Worm (Caenorhabditis elegans) whole organism, L1 larva: Measurements from ENCODE around the gene C39B10.7.
A peak's percentile ranks its signal among the peaks of the same experiment; 100 is the strongest.

ENCODE experiments used
- C16A3.4 ChIP-seq: fragments of 150-350 bp; optimal IDR thresholded peaks from 2 replicates; lab custom pipeline; 2014; ENCODE audit warnings: missing biosample characterization, missing genetic modification characterization
- C34B4.2 ChIP-seq: sonication (generic microtip); optimal IDR thresholded peaks from 2 replicates; lab custom pipeline; 2017; ENCODE audit warnings: mild to moderate bottlenecking, missing genetic modification characterization, missing compliant biosample characterization
- Y116A8C.19 ChIP-seq: sonication (generic microtip); optimal IDR thresholded peaks from 2 replicates; lab custom pipeline; 2016; ENCODE audit warnings: missing compliant biosample characterization, missing genetic modification characterization, borderline replicate concordance
- ama-1 ChIP-seq: fragments of 150-350 bp; optimal IDR thresholded peaks from 2 replicates; lab custom pipeline; 2014
- ceh-8 ChIP-seq: fragments of 200-800 bp; sonication (Bioruptor generic); optimal IDR thresholded peaks from 2 replicates; lab custom pipeline; 2018; ENCODE audit warnings: mild to moderate bottlenecking, missing genetic modification characterization, moderate library complexity, missing compliant biosample characterization
- ceh-90 ChIP-seq: sonication (generic microtip); optimal IDR thresholded peaks from 2 replicates; lab custom pipeline; 2016; ENCODE audit warnings: missing genetic modification characterization, missing compliant biosample characterization
- dpl-1 ChIP-seq, 3 experiments: fragments of 150-350 bp in 2 of 3; sonication (generic microtip) in 1 of 3; optimal IDR thresholded peaks; 2 replicates each; lab custom pipeline; 2014 to 2017; ENCODE audit warnings: missing biosample characterization in 3 of 3, missing genetic modification characterization in 3 of 3, missing genetic modification reagents in 3 of 3
- dsc-1 ChIP-seq: sonication (generic microtip); optimal IDR thresholded peaks from 2 replicates; lab custom pipeline; 2016; ENCODE audit warnings: mild to moderate bottlenecking, missing genetic modification characterization, missing compliant biosample characterization
- efl-1 ChIP-seq, 4 experiments: fragments of 150-350 bp; optimal IDR thresholded peaks in 3 of 4; peaks in 1 of 4; 1 replicate in 1 of 4; 2 replicates in 3 of 4; lab custom pipeline; 2014; ENCODE audit warnings: missing biosample characterization in 2 of 4, missing genetic modification characterization in 2 of 4, missing genetic modification reagents in 2 of 4
- fkh-4 ChIP-seq: sonication (generic microtip); optimal IDR thresholded peaks from 2 replicates; lab custom pipeline; 2016; ENCODE audit warnings: missing compliant biosample characterization, missing genetic modification characterization, borderline replicate concordance
- fkh-8 ChIP-seq: sonication (generic microtip); optimal IDR thresholded peaks from 2 replicates; lab custom pipeline; 2016; ENCODE audit warnings: mild to moderate bottlenecking, missing genetic modification characterization, missing compliant biosample characterization
- hlh-17 ChIP-seq: fragments of 200-800 bp; sonication (Bioruptor generic); optimal IDR thresholded peaks from 2 replicates; lab custom pipeline; 2018; ENCODE audit warnings: missing genetic modification characterization, mild to moderate bottlenecking, missing compliant biosample characterization, moderate library complexity, borderline replicate concordance
- hlh-4 ChIP-seq: sonication (generic microtip); optimal IDR thresholded peaks from 2 replicates; lab custom pipeline; 2016; ENCODE audit warnings: mild to moderate bottlenecking, missing genetic modification characterization, missing compliant biosample characterization
- hpl-2 ChIP-seq: fragments of 150-350 bp; optimal IDR thresholded peaks from 2 replicates; lab custom pipeline; 2014; ENCODE audit warnings: missing biosample characterization, missing genetic modification reagents, missing genetic modification characterization
- isw-1 ChIP-seq: fragments of 200-800 bp; sonication (Bioruptor generic); IDR thresholded peaks from 2 replicates; pipeline ENCODE4 v1.3.6; 2022; ENCODE audit warnings: missing genetic modification characterization, missing compliant biosample characterization
- jun-1 ChIP-seq: fragments of 150-350 bp; optimal IDR thresholded peaks from 2 replicates; lab custom pipeline; 2014; ENCODE audit warnings: missing biosample characterization, missing genetic modification reagents, missing genetic modification characterization
- lin-14 ChIP-seq: fragments of 200-800 bp; sonication (Bioruptor generic); optimal IDR thresholded peaks from 2 replicates; lab custom pipeline; 2018; ENCODE audit warnings: mild to moderate bottlenecking, missing genetic modification characterization, moderate library complexity, missing compliant biosample characterization
- lin-39 ChIP-seq: fragments of 150-350 bp; optimal IDR thresholded peaks from 2 replicates; lab custom pipeline; 2014; ENCODE audit warnings: missing biosample characterization, missing genetic modification reagents, missing genetic modification characterization
- lir-3 ChIP-seq: sonication (generic microtip); optimal IDR thresholded peaks from 2 replicates; lab custom pipeline; 2016; ENCODE audit warnings: mild to moderate bottlenecking, missing genetic modification characterization, moderate library complexity, missing compliant biosample characterization; ENCODE audit not compliant: poor library complexity
- nhr-237 ChIP-seq: fragments of 150-350 bp; optimal IDR thresholded peaks from 2 replicates; lab custom pipeline; 2014; ENCODE audit warnings: missing biosample characterization, missing genetic modification characterization
- nhr-71 ChIP-seq: sonication (generic microtip); optimal IDR thresholded peaks from 2 replicates; lab custom pipeline; 2016; ENCODE audit warnings: mild to moderate bottlenecking, missing genetic modification characterization, moderate library complexity, missing compliant biosample characterization
- nhr-84 ChIP-seq: sonication (generic microtip); optimal IDR thresholded peaks from 2 replicates; lab custom pipeline; 2017; ENCODE audit warnings: missing biosample characterization, missing genetic modification characterization
- nhr-85 ChIP-seq: sonication (generic microtip); peaks from one replicate; lab custom pipeline; 2016; ENCODE audit warnings: missing genetic modification characterization, inconsistent platforms, missing compliant biosample characterization
- nhr-90 ChIP-seq: sonication (generic microtip); optimal IDR thresholded peaks from 2 replicates; lab custom pipeline; 2016; ENCODE audit warnings: mild to moderate bottlenecking, missing genetic modification characterization, missing compliant biosample characterization; ENCODE audit not compliant: poor library complexity
- pag-3 ChIP-seq: sonication (generic microtip); optimal IDR thresholded peaks from 2 replicates; lab custom pipeline; 2017; ENCODE audit warnings: missing genetic modification characterization, mild to moderate bottlenecking, missing compliant biosample characterization, antibody characterized with exemption, borderline replicate concordance; ENCODE audit not compliant: insufficient read depth
- skn-1 ChIP-seq: fragments of 150-350 bp; optimal IDR thresholded peaks from 2 replicates; lab custom pipeline; 2014; ENCODE audit warnings: missing biosample characterization, missing genetic modification characterization
- sox-4 ChIP-seq: sonication (generic microtip); optimal IDR thresholded peaks from 2 replicates; lab custom pipeline; 2016; ENCODE audit warnings: missing genetic modification characterization, missing compliant biosample characterization
- sup-37 ChIP-seq: fragments of 200-800 bp; sonication (Bioruptor generic); optimal IDR thresholded peaks from 2 replicates; lab custom pipeline; 2018; ENCODE audit warnings: mild to moderate bottlenecking, missing genetic modification characterization, missing compliant biosample characterization
- unc-86 ChIP-seq: sonication (generic microtip); optimal IDR thresholded peaks from 2 replicates; lab custom pipeline; 2016; ENCODE audit warnings: missing genetic modification characterization, missing compliant biosample characterization
- xbp-1 ChIP-seq: sonication (generic microtip); optimal IDR thresholded peaks from 2 replicates; lab custom pipeline; 2016; ENCODE audit warnings: missing genetic modification characterization, missing compliant biosample characterization
- zag-1 ChIP-seq: fragments of 150-350 bp; optimal IDR thresholded peaks from 2 replicates; lab custom pipeline; 2014; ENCODE audit warnings: missing biosample characterization, missing genetic modification characterization

Gene C39B10.7

DNA sequence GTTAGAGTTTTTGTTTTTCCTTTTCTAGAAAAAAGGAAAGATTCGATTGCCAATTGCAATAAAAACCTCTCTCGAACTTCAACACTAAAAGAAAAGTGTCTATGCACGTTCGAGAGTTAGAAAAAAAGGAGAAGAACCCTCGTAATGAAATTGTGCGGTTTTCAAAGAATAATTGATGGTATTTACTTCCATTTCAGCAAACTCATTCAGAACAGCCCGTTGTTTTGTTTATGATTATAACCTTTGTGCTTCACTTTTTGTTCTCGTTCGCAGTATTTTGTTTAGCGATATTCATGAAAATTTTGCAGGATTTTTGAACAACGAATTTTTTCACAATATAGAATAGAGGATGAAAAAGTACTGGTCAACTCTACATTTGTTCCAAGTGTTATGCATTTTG is 22.7 kb upstream of the C39B10.7 start, which contains the start of gene lgc-41:
TSS of gene lgc-41 (plus strand) at position 301 of the 400 bp plus-strand sequence.
- TF ChIP-seq ceh-8 (GFP tag; lab: Kevin White, UChicago) (no peak), C16A3.4 (tag; lab: Kevin White, UChicago) (no peak), skn-1 (no peak)

- TF ChIP-seq Y116A8C.19 (tag; lab: Kevin White, UChicago) (no peak), zag-1 (tag; lab: Kevin White, UChicago) (no peak), fkh-4 (tag; lab: Kevin White, UChicago) (peak; percentile 7), dsc-1 (tag; lab: Kevin White, UChicago) (peak; percentile 93), fkh-8 (tag; lab: Kevin White, UChicago) (peak; percentile 45), sox-4 (peak; percentile 32), jun-1 (tag; lab: Kevin White, UChicago) (no peak)
- TF ChIP-seq, all 84 proteins: peak for 4
These were observed 14.3 kb upstream of the C39B10.7 start for ce11 chrX:10462391-10462790.

ce11 chrX:10463542-10463941 is 13.1 kb upstream of the C39B10.7 start, which contains the start of gene C39B10.1:
Gene C39B10.1 (minus strand): TSS chrX:10463642.
- TF ChIP-seq lin-39 (tag; lab: Kevin White, UChicago) (no peak), nhr-71 (tag; lab: Kevin White, UChicago) (no peak), nhr-237 (tag; lab: Kevin White, UChicago) (no peak), efl-1 (optimal IDR thresholded peaks at IDR 0.05; lab: Kevin White, UChicago) (no peak), efl-1 (GFP tag; optimal IDR thresholded peaks at IDR 0.05 in 1 of 2; lab: Kevin White, UChicago) (peak in 1 of 2 experiments; percentile 41), dsc-1 (tag; lab: Kevin White, UChicago) (peak; percentile 58), hlh-4 (tag; lab: Kevin White, UChicago) (no peak)
- TF ChIP-seq, all 84 proteins: peak for 2

ce11 chrX:10474998-10475577 is 1.6 kb upstream of the C39B10.7 start, which contains the start of gene elt-4:
Gene elt-4 (plus strand): TSS chrX:10475527.
- TF ChIP-seq dsc-1 (tag; lab: Kevin White, UChicago) (no peak), nhr-85 (tag; lab: Kevin White, UChicago) (no peak), hlh-17 (no peak), dpl-1 (GFP tag; optimal IDR thresholded peaks at IDR 0.05; lab: Kevin White, UChicago) (no peak), nhr-84 (tag; lab: Kevin White, UChicago) (no peak), zag-1 (tag; lab: Kevin White, UChicago) (no peak), hpl-2 (no peak), ceh-90 (no peak), C34B4.2 (tag; lab: Kevin White, UChicago) (no peak), lir-3 (tag; lab: Kevin White, UChicago) (no peak), pag-3 (tag; lab: Kevin White, UChicago) (no peak), ama-1 (lab: Kevin White, UChicago) (no peak), nhr-90 (no peak)
- TF ChIP-seq, all 84 proteins: peak for 0

ce11 chrX:10477172-10477985 is 706 bp downstream of the C39B10.7 start:
- peak; percentile 9 for TF ChIP-seq lin-14
- peak; percentile 11 for TF ChIP-seq jun-1 (tag; lab: Kevin White, UChicago)
- TF ChIP-seq C16A3.4 (tag; lab: Kevin White, UChicago): no peak
- no peak for TF ChIP-seq skn-1
- TF ChIP-seq hlh-4 (tag; lab: Kevin White, UChicago): no peak
- no peak for TF ChIP-seq unc-86 (tag; lab: Kevin White, UChicago)
- no peak for TF ChIP-seq xbp-1 (tag; lab: Kevin White, UChicago)
- TF ChIP-seq lin-39 (tag; lab: Kevin White, UChicago): no peak
- TF ChIP-seq isw-1 (GFP tag; lab: Robert Waterston, UW): no peak
- no peak for TF ChIP-seq sup-37 (GFP tag; lab: Kevin White, UChicago)
